Fruit fly (Drosophila melanogaster): ENCODE measurements around the gene Exo84.

Gene Exo84

dm6 chr3R:26008892-26009539, 43.0 kb downstream of the Exo84 start (continued):
- no peak for TF ChIP-seq Lpt (GFP tag; optimal IDR thresholded peaks at IDR 0.05)
- peak; percentile 81 for TF ChIP-seq CG11093 (GFP tag; IDR thresholded peaks at IDR 0.05)
- peak; percentile 94 for TF ChIP-seq CG18262 (tag; optimal IDR thresholded peaks at IDR 0.05)
- peak; percentile 82 for TF ChIP-seq Six4 (GFP tag; optimal IDR thresholded peaks at IDR 0.05)
- TF ChIP-seq CG34224 (GFP tag; IDR thresholded peaks at IDR 0.05; ENCODE audit: partially characterized antibody), result no peak
- TF ChIP-seq jigr1 (GFP tag; IDR thresholded peaks at IDR 0.05), result peak; percentile 63; the same call in 1 of the 3 replicates
- peak; percentile 6 for TF ChIP-seq CG7928 (GFP tag; optimal IDR thresholded peaks at IDR 0.05)
- no peak for TF ChIP-seq Dref (GFP tag; IDR thresholded peaks at IDR 0.05)
- peak; percentile 79 for TF ChIP-seq CG8944 (GFP tag; optimal IDR thresholded peaks at IDR 0.05)
- 0 out of 2 replicates have a peak, but pooled peaks have one; percentile 7 for TF ChIP-seq Dip2 (GFP tag; IDR thresholded peaks at IDR 0.05)
- peak; percentile 91 for TF ChIP-seq CG2678 (tag; optimal IDR thresholded peaks at IDR 0.05)
- peak; percentile 45 for TF ChIP-seq Sry-δ (GFP tag; optimal IDR thresholded peaks at IDR 0.05)
- peak; percentile 89 for TF ChIP-seq lmd (GFP tag; IDR thresholded peaks at IDR 0.05)
- TF ChIP-seq sna (GFP tag; IDR thresholded peaks at IDR 0.05; ENCODE audit: partially characterized antibody), result no peak
- peak; percentile 91 for TF ChIP-seq PHDP (tag; optimal IDR thresholded peaks at IDR 0.05)
- peak; percentile 86 for TF ChIP-seq CG5245 (GFP tag; optimal IDR thresholded peaks at IDR 0.05)
- peak; percentile 92 for TF ChIP-seq Xrp1 (GFP tag; IDR thresholded peaks at IDR 0.05)
- TF ChIP-seq Nf-YA (GFP tag; IDR thresholded peaks at IDR 0.05), result peak; percentile 60; the same call in 1 of the 2 replicates
- TF ChIP-seq CG12219 (GFP tag; optimal IDR thresholded peaks at IDR 0.05), result peak; percentile 93
- peak; percentile 66 for TF ChIP-seq CG10274 (GFP tag; optimal IDR thresholded peaks at IDR 0.05)
- TF ChIP-seq CG18011 (GFP tag; optimal IDR thresholded peaks at IDR 0.05), result peak; percentile 55
- TF ChIP-seq Bdp1 (GFP tag; optimal IDR thresholded peaks at IDR 0.05), result peak; percentile 76
- peak; percentile 8 for TF ChIP-seq Elba2 (GFP tag; optimal IDR thresholded peaks at IDR 0.05)
- TF ChIP-seq ttk (GFP tag; IDR thresholded peaks at IDR 0.05), result peak; percentile 85
- TF ChIP-seq CG4820 (GFP tag; optimal IDR thresholded peaks at IDR 0.05), result peak; percentile 81
- peak; percentile 93 for TF ChIP-seq CG31441 (GFP tag; IDR thresholded peaks at IDR 0.05)
- peak; percentile 69 for TF ChIP-seq CG10959 (GFP tag; IDR thresholded peaks at IDR 0.05)
- TF ChIP-seq Taf1 (GFP tag; IDR thresholded peaks at IDR 0.05), result peak; percentile 80
- peak; percentile 94 for TF ChIP-seq Ptx1 (GFP tag; IDR thresholded peaks at IDR 0.05)
- TF ChIP-seq CG2120 (GFP tag; optimal IDR thresholded peaks at IDR 0.05), result peak; percentile 85
- TF ChIP-seq ind (GFP tag; optimal IDR thresholded peaks at IDR 0.05), result peak; percentile 87
- peak; percentile 72 for TF ChIP-seq CG8089 (GFP tag; optimal IDR thresholded peaks at IDR 0.05)
- peak; percentile 88 for TF ChIP-seq Fer1 (GFP tag; optimal IDR thresholded peaks at IDR 0.05)
- peak; percentile 67 for TF ChIP-seq gcm2 (GFP tag; optimal IDR thresholded peaks at IDR 0.05)
- peak; percentile 83 for TF ChIP-seq gsb-n (tag; optimal IDR thresholded peaks at IDR 0.05)
- TF ChIP-seq repo (GFP tag; optimal IDR thresholded peaks at IDR 0.05), result peak; percentile 80
- no peak for TF ChIP-seq pita (GFP tag; optimal IDR thresholded peaks at IDR 0.05)
- peak; percentile 72 for TF ChIP-seq twi (tag; optimal IDR thresholded peaks at IDR 0.05)
- no peak for TF ChIP-seq CG13287 (GFP tag; IDR thresholded peaks at IDR 0.05; ENCODE audit: partially characterized antibody)
- TF ChIP-seq B-H1 (GFP tag; IDR thresholded peaks at IDR 0.05), result peak; percentile 77
- peak; percentile 54 for TF ChIP-seq CG13123 (GFP tag; optimal IDR thresholded peaks at IDR 0.05)
- peak; percentile 89 for TF ChIP-seq CG6689 (GFP tag; IDR thresholded peaks at IDR 0.05)
- TF ChIP-seq Abd-B (GFP tag; optimal IDR thresholded peaks at IDR 0.05), result peak; percentile 83
- peak; percentile 69 for TF ChIP-seq CG6813 (GFP tag; optimal IDR thresholded peaks at IDR 0.05)
- TF ChIP-seq ash1 (GFP tag; optimal IDR thresholded peaks at IDR 0.05), result no peak
- TF ChIP-seq yki (optimal IDR thresholded peaks at IDR 0.05), result no peak
- TF ChIP-seq CG10147 (GFP tag; optimal IDR thresholded peaks at IDR 0.05), result peak; percentile 84
- TF ChIP-seq Deaf1 (tag; optimal IDR thresholded peaks at IDR 0.05), result peak; percentile 64
- peak in 1 of 2 experiments; percentile 90 for TF ChIP-seq Eip74EF (GFP tag; optimal IDR thresholded peaks at IDR 0.05)
- TF ChIP-seq Rfx (GFP tag; IDR thresholded peaks at IDR 0.05), result peak; percentile 90
- no peak for TF ChIP-seq grn (GFP tag; optimal IDR thresholded peaks at IDR 0.05)

Measured in whole organism, embryonic.